Fruit fly (Drosophila melanogaster): Measurements from ENCODE around the gene Fum2.
A peak's percentile ranks its signal among the peaks of the same experiment; 100 is the strongest.

Gene Fum2

DNA sequence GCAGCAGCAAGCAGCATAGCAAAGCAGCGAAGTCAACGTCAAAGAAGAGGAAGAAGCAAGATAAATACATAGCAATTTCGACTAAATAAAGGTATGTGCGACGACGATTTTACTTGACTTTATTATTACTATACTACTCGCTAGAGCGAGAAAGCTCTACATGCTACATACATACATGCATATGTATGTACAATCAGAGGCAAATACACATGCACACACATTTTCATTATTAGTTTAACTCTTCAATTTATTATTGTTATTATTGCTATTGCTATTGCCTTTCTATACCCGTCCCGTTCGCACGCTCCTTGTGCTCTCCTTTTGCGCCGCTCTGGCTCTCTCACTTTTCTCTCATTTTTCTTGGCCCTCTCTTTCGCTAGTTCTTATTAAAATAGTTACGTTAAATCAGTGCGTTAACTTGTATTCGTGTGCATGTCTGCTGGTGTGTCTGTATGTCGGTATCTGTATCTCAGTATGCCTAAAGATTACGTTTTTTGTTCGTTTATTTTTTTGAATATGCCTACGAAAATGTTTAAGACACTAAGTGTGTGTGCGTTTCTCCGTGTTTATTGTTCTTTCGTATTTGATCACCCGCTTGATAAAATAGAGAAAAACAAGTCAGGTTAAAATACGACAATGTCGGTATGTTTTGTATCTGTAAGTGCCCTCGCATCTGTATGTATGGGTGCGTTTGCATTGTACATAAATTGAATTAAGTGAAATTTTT is 18.9 kb downstream of the Fum2 start (continued):
- peak; percentile 75 for TF ChIP-seq cg (GFP tag; optimal IDR thresholded peaks at IDR 0.05)
- no peak for TF ChIP-seq CG43689 (GFP tag; IDR thresholded peaks at IDR 0.05)
- peak; percentile 20 for TF ChIP-seq salm (tag; optimal IDR thresholded peaks at IDR 0.05)
- TF ChIP-seq slp2 (GFP tag; optimal IDR thresholded peaks at IDR 0.05), result no peak
- peak; percentile 86 for TF ChIP-seq CG17385 (GFP tag; optimal IDR thresholded peaks at IDR 0.05)
- peak; percentile 54 for TF ChIP-seq CG14441 (GFP tag; IDR thresholded peaks at IDR 0.05)
- no peak for TF ChIP-seq tin (GFP tag; optimal IDR thresholded peaks at IDR 0.05)
- TF ChIP-seq caup (GFP tag; optimal IDR thresholded peaks at IDR 0.05; ENCODE audit: severe bottlenecking), result peak; percentile 28
- TF ChIP-seq CG12769 (tag; optimal IDR thresholded peaks at IDR 0.05), result peak; percentile 20
- peak; percentile 62 for TF ChIP-seq CG34376 (GFP tag; optimal IDR thresholded peaks at IDR 0.05)
- TF ChIP-seq Fer1 (GFP tag; optimal IDR thresholded peaks at IDR 0.05), result peak; percentile 6
- TF ChIP-seq CG13624 (GFP tag; optimal IDR thresholded peaks at IDR 0.05), result no peak
- no peak for TF ChIP-seq twi (tag; optimal IDR thresholded peaks at IDR 0.05)
- peak; percentile 64 for TF ChIP-seq Med (GFP tag)
- TF ChIP-seq CG12104 (GFP tag; optimal IDR thresholded peaks at IDR 0.05), result no peak
- TF ChIP-seq Gsc (GFP tag; IDR thresholded peaks at IDR 0.05), result no peak
- TF ChIP-seq gro (GFP tag; optimal IDR thresholded peaks at IDR 0.05), result peak; percentile 6
- TF ChIP-seq ATbp (GFP tag; optimal IDR thresholded peaks at IDR 0.05), result peak; percentile 4
- TF ChIP-seq vvl (GFP tag; IDR thresholded peaks at IDR 0.05), result 0 out of 2 replicates have a peak, but pooled peaks have one; percentile 13
- no peak for TF ChIP-seq fd96Cb (tag; optimal IDR thresholded peaks at IDR 0.05)
- TF ChIP-seq CG4360 (GFP tag; IDR thresholded peaks at IDR 0.05), result no peak
- no peak for TF ChIP-seq dati (GFP tag; IDR thresholded peaks at IDR 0.05)
- TF ChIP-seq ci (GFP tag; IDR thresholded peaks at IDR 0.05), result no peak
- no peak for TF ChIP-seq ham (GFP tag; IDR thresholded peaks at IDR 0.05)
- TF ChIP-seq amos (GFP tag; IDR thresholded peaks at IDR 0.05; ENCODE audit: partially characterized antibody), result no peak
- no peak for TF ChIP-seq CG3163 (GFP tag; optimal IDR thresholded peaks at IDR 0.05)
- TF ChIP-seq CG1647 (GFP tag; optimal IDR thresholded peaks at IDR 0.05), result no peak
- no peak for TF ChIP-seq HLHmδ (GFP tag; optimal IDR thresholded peaks at IDR 0.05)
- no peak for TF ChIP-seq CG11504 (tag; optimal IDR thresholded peaks at IDR 0.05)
- no peak for TF ChIP-seq CG2889 (GFP tag; IDR thresholded peaks at IDR 0.05)
- no peak for TF ChIP-seq CG8089 (GFP tag; optimal IDR thresholded peaks at IDR 0.05)
- no peak for TF ChIP-seq bsh (GFP tag; optimal IDR thresholded peaks at IDR 0.05)
- no peak for TF ChIP-seq CG15696 (tag; optimal IDR thresholded peaks at IDR 0.05)
- TF ChIP-seq abd-A (tag; optimal IDR thresholded peaks at IDR 0.05), result peak; percentile 59
- TF ChIP-seq Asciz (GFP tag; optimal IDR thresholded peaks at IDR 0.05), result peak; percentile 38
- TF ChIP-seq lilli (GFP tag; optimal IDR thresholded peaks at IDR 0.05), result no peak
- no peak for TF ChIP-seq CG42726 (GFP tag; IDR thresholded peaks at IDR 0.05; ENCODE audit: partially characterized antibody)
- TF ChIP-seq CG32772 (GFP tag; IDR thresholded peaks at IDR 0.05), result no peak
- TF ChIP-seq chm (GFP tag; IDR thresholded peaks at IDR 0.05), result peak; percentile 32; the same call in 1 of the 2 replicates
- TF ChIP-seq Trl (optimal IDR thresholded peaks at IDR 0.05), result peak; percentile 79 to 93
- no peak for TF ChIP-seq Trl (GFP tag; optimal IDR thresholded peaks at IDR 0.05)
- no peak for TF ChIP-seq Hr39 (optimal IDR thresholded peaks at IDR 0.05)
